Fruit fly (Drosophila melanogaster) whole organism, wandering third instar larva: ENCODE data around the gene fliI.
A peak's percentile ranks its signal among the peaks of the same experiment; 100 is the strongest.

Source experiments
- Dfd ChIP-seq: fragments of >200 bp; optimal IDR thresholded peaks from 2 replicates; lab custom pipeline; 2017; ENCODE audit warnings: missing biosample characterization, missing genetic modification characterization
- Hnf4 ChIP-seq: fragments of 200-800 bp; sonication (Bioruptor generic); optimal IDR thresholded peaks from 2 replicates; lab custom pipeline; 2016; ENCODE audit warnings: missing biosample characterization, mild to moderate bottlenecking, missing genetic modification characterization
- OdsH ChIP-seq: fragments of 200-800 bp; sonication (Bioruptor generic); optimal IDR thresholded peaks from 2 replicates; lab custom pipeline; 2016; ENCODE audit warnings: missing biosample characterization, mild to moderate bottlenecking, missing genetic modification characterization
- Vsx2 ChIP-seq: fragments of 200-300, 225-300 bp; sonication (Bioruptor generic); optimal IDR thresholded peaks from 2 replicates; lab custom pipeline; 2018; ENCODE audit warnings: missing biosample characterization, missing genetic modification characterization; ENCODE audit not compliant: partially characterized antibody
- br ChIP-seq: fragments of 200-800 bp; sonication (Bioruptor generic); optimal IDR thresholded peaks from 2 replicates; lab custom pipeline; 2016; ENCODE audit warnings: missing biosample characterization, missing genetic modification characterization
- dsf ChIP-seq: sonication (Bioruptor generic); optimal IDR thresholded peaks from 2 replicates; lab custom pipeline; 2016; ENCODE audit warnings: missing biosample characterization, missing genetic modification characterization, borderline replicate concordance
- lola ChIP-seq: fragments of >200 bp; optimal IDR thresholded peaks from 2 replicates; lab custom pipeline; 2017; ENCODE audit warnings: missing biosample characterization, missing genetic modification characterization
- pan ChIP-seq: fragments of >200 bp; optimal IDR thresholded peaks from 2 replicates; lab custom pipeline; 2017
- usp ChIP-seq: fragments of >200 bp; optimal IDR thresholded peaks from 2 replicates; lab custom pipeline; 2017; ENCODE audit warnings: missing biosample characterization, missing genetic modification characterization

DNA sequence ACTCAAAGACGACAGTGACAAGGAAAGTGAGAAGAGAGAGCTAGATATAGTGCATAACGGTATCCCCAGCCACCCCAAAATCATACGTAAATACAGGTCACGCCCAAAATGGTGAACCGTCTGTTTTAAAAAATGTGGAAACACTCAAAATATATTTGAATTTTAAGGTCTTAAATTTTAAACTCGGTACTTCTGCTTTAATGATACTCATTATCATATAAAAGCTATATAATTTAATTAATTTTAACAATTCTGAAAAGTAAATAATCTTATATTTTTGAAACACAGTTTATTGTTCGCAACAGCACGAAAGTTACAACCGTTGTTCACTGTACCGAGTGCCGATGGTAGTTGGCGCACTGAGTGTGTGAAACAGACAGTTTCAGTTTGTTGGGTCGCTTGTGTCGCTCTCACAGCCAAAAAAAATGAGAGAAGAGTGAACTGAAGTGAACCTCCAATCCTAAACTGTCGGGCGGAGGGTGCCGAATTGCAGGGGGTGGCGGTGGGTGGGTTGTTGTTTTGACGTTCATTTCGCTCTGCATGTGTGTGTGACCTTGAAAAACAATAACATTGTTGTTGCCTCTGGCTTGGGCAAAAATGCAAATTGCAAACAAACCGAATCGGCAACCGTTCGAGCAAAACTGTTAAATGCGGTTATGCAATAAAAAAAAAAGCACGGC lies 26.9 kb downstream of the fliI start:
- TF ChIP-seq pan (no peak), Vsx2 (GFP tag; lab: Kevin White, UChicago) (no peak), usp (GFP tag; lab: Kevin White, UChicago) (no peak), lola (no peak), Hnf4 (GFP tag; lab: Kevin White, UChicago) (peak; percentile 57), OdsH (GFP tag; lab: Kevin White, UChicago) (peak; percentile 87), br (GFP tag; lab: Kevin White, UChicago) (peak; percentile 56), Dfd (GFP tag; lab: Kevin White, UChicago) (no peak), dsf (GFP tag; lab: Kevin White, UChicago) (no peak)
